Worm (Caenorhabditis elegans) whole organism, late embryonic: ENCODE data around the gene tam-1.
A peak's percentile ranks its signal among the peaks of the same experiment; 100 is the strongest.

Source experiments
- C08G9.2 ChIP-seq: sonication (generic microtip); optimal IDR thresholded peaks from 2 replicates; lab custom pipeline; 2016; ENCODE audit warnings: mild to moderate bottlenecking, missing genetic modification characterization, moderate library complexity, missing compliant biosample characterization
- F13H6.1 ChIP-seq: sonication (generic microtip); optimal IDR thresholded peaks from 2 replicates; lab custom pipeline; 2016; ENCODE audit warnings: missing genetic modification characterization, missing compliant biosample characterization
- K02D7.2 ChIP-seq: sonication (generic microtip); optimal IDR thresholded peaks from 2 replicates; lab custom pipeline; 2017; ENCODE audit warnings: mild to moderate bottlenecking, missing genetic modification characterization, missing compliant biosample characterization
- K09A11.1 ChIP-seq: sonication (generic microtip); optimal IDR thresholded peaks from 2 replicates; lab custom pipeline; 2017; ENCODE audit warnings: antibody characterized with exemption, mild to moderate bottlenecking, missing genetic modification characterization, missing compliant biosample characterization; ENCODE audit not compliant: insufficient read depth
- Y22D7AL.16 ChIP-seq: sonication (generic microtip); optimal IDR thresholded peaks from 2 replicates; lab custom pipeline; 2016; ENCODE audit warnings: missing genetic modification characterization, missing compliant biosample characterization
- ceh-19 ChIP-seq: fragments of 200-800 bp; sonication (Bioruptor generic); optimal IDR thresholded peaks from 2 replicates; lab custom pipeline; 2018; ENCODE audit warnings: mild to moderate bottlenecking, missing genetic modification characterization, missing compliant biosample characterization
- ceh-22 ChIP-seq: sonication (generic microtip); optimal IDR thresholded peaks from 2 replicates; lab custom pipeline; 2017; ENCODE audit warnings: missing biosample characterization, missing genetic modification characterization
- ceh-24 ChIP-seq: sonication (generic microtip); optimal IDR thresholded peaks from 2 replicates; lab custom pipeline; 2016; ENCODE audit warnings: mild to moderate bottlenecking, missing genetic modification characterization, missing compliant biosample characterization
- ceh-30 ChIP-seq: fragments of 150-350 bp; optimal IDR thresholded peaks from 2 replicates; lab custom pipeline; 2014; ENCODE audit warnings: missing biosample characterization, missing genetic modification characterization
- ceh-31 ChIP-seq: sonication (generic microtip); optimal IDR thresholded peaks from 2 replicates; lab custom pipeline; 2016; ENCODE audit warnings: missing genetic modification characterization, missing compliant biosample characterization
- ceh-34 ChIP-seq: sonication (generic microtip); optimal IDR thresholded peaks from 2 replicates; lab custom pipeline; 2016; ENCODE audit warnings: mild to moderate bottlenecking, missing genetic modification characterization, missing compliant biosample characterization
- ceh-45 ChIP-seq: fragments of 200-800 bp; sonication (Bioruptor generic); IDR thresholded peaks from 2 replicates; pipeline ENCODE4 v1.3.6; 2022; ENCODE audit warnings: missing genetic modification reagents, missing genetic modification characterization, missing compliant biosample characterization
- ceh-48 ChIP-seq: sonication (generic microtip); optimal IDR thresholded peaks from 2 replicates; lab custom pipeline; 2016; ENCODE audit warnings: missing genetic modification characterization, inconsistent platforms, missing compliant biosample characterization
- ceh-9 ChIP-seq: sonication (generic microtip); optimal IDR thresholded peaks from 2 replicates; lab custom pipeline; 2016; ENCODE audit warnings: mild to moderate bottlenecking, missing genetic modification characterization, inconsistent platforms, missing compliant biosample characterization
- che-1 ChIP-seq: sonication (generic microtip); optimal IDR thresholded peaks from 2 replicates; lab custom pipeline; 2016; ENCODE audit warnings: mild to moderate bottlenecking, missing genetic modification characterization, missing compliant biosample characterization
- dve-1 ChIP-seq: sonication (generic microtip); optimal IDR thresholded peaks from 2 replicates; lab custom pipeline; 2017; ENCODE audit warnings: antibody characterized with exemption, mild to moderate bottlenecking, missing genetic modification characterization, missing compliant biosample characterization
- elt-2 ChIP-seq: sonication (generic microtip); optimal IDR thresholded peaks from 2 replicates; lab custom pipeline; 2016; ENCODE audit warnings: missing genetic modification reagents, missing genetic modification characterization, missing compliant biosample characterization
- elt-4 ChIP-seq: sonication (generic microtip); optimal IDR thresholded peaks from 2 replicates; lab custom pipeline; 2016; ENCODE audit warnings: missing genetic modification characterization, missing compliant biosample characterization
- ets-4 ChIP-seq: sonication (generic microtip); optimal IDR thresholded peaks from 2 replicates; lab custom pipeline; 2016; ENCODE audit warnings: missing genetic modification characterization, missing compliant biosample characterization
- eyg-1 ChIP-seq: sonication (generic microtip); optimal IDR thresholded peaks from 2 replicates; lab custom pipeline; 2016; ENCODE audit warnings: missing genotype, missing genetic modification characterization, missing compliant biosample characterization
- fkh-6 ChIP-seq: sonication (generic microtip); optimal IDR thresholded peaks from 2 replicates; lab custom pipeline; 2016; ENCODE audit warnings: missing genetic modification characterization, missing compliant biosample characterization
- gmeb-2 ChIP-seq: sonication (generic microtip); optimal IDR thresholded peaks from 2 replicates; lab custom pipeline; 2016; ENCODE audit warnings: missing genetic modification characterization, inconsistent platforms, missing compliant biosample characterization
- hlh-13 ChIP-seq: fragments of 200-800 bp; sonication (Bioruptor generic); optimal IDR thresholded peaks from 2 replicates; lab custom pipeline; 2018; ENCODE audit warnings: mild to moderate bottlenecking, missing genetic modification characterization, missing compliant biosample characterization
- hlh-15 ChIP-seq: sonication (generic microtip); optimal IDR thresholded peaks from 2 replicates; lab custom pipeline; 2016; ENCODE audit warnings: missing genetic modification characterization, missing compliant biosample characterization
- hlh-30 ChIP-seq: sonication (generic microtip); optimal IDR thresholded peaks from 2 replicates; lab custom pipeline; 2017; ENCODE audit warnings: antibody characterized with exemption, missing genetic modification characterization, missing compliant biosample characterization; ENCODE audit not compliant: insufficient read depth
- hlh-8 ChIP-seq: sonication (generic microtip); optimal IDR thresholded peaks from 2 replicates; lab custom pipeline; 2016; ENCODE audit warnings: missing genotype, missing genetic modification characterization, missing compliant biosample characterization
- lin-11 ChIP-seq: fragments of 200-800 bp; sonication (Bioruptor generic); optimal IDR thresholded peaks from 2 replicates; lab custom pipeline; 2018; ENCODE audit warnings: mild to moderate bottlenecking, missing genetic modification characterization, missing compliant biosample characterization
- nfya-1 ChIP-seq: sonication (generic microtip); optimal IDR thresholded peaks from 2 replicates; lab custom pipeline; 2017; ENCODE audit warnings: missing genetic modification characterization, mild to moderate bottlenecking, missing compliant biosample characterization, antibody characterized with exemption, moderate library complexity
- nhr-232 ChIP-seq: sonication (generic microtip); optimal IDR thresholded peaks from 2 replicates; lab custom pipeline; 2016; ENCODE audit warnings: missing genetic modification characterization, missing compliant biosample characterization
- npax-4 ChIP-seq: sonication (generic microtip); optimal IDR thresholded peaks from 2 replicates; lab custom pipeline; 2016; ENCODE audit warnings: missing genetic modification characterization, missing compliant biosample characterization
- odd-2 ChIP-seq: sonication (generic microtip); optimal IDR thresholded peaks from 2 replicates; lab custom pipeline; 2017; ENCODE audit warnings: antibody characterized with exemption, mild to moderate bottlenecking, missing genetic modification characterization, missing compliant biosample characterization
- pha-2 ChIP-seq: sonication (generic microtip); optimal IDR thresholded peaks from 2 replicates; lab custom pipeline; 2017; ENCODE audit warnings: mild to moderate bottlenecking, missing genetic modification characterization, missing compliant biosample characterization
- pqm-1 ChIP-seq: sonication (generic microtip); optimal IDR thresholded peaks from 2 replicates; lab custom pipeline; 2016; ENCODE audit warnings: missing genetic modification characterization, missing compliant biosample characterization
- pros-1 ChIP-seq: fragments of 150-350 bp; optimal IDR thresholded peaks from 2 replicates; lab custom pipeline; 2014; ENCODE audit warnings: missing biosample characterization, missing genetic modification reagents, missing genetic modification characterization
- ref-2 ChIP-seq: sonication (generic microtip); optimal IDR thresholded peaks from 2 replicates; lab custom pipeline; 2016; ENCODE audit warnings: missing genetic modification characterization, missing compliant biosample characterization
- rnt-1 ChIP-seq: sonication (generic microtip); optimal IDR thresholded peaks from 2 replicates; lab custom pipeline; 2016; ENCODE audit warnings: missing genetic modification characterization, missing compliant biosample characterization
- sdc-2 ChIP-seq: sonication (generic microtip); optimal IDR thresholded peaks from 2 replicates; lab custom pipeline; 2016; ENCODE audit warnings: missing genotype, missing genetic modification characterization, missing compliant biosample characterization
- sox-4 ChIP-seq: sonication (generic microtip); optimal IDR thresholded peaks from 2 replicates; lab custom pipeline; 2017; ENCODE audit warnings: mild to moderate bottlenecking, missing genetic modification characterization, inconsistent platforms, missing compliant biosample characterization
- syd-9 ChIP-seq: sonication (generic microtip); optimal IDR thresholded peaks from 2 replicates; lab custom pipeline; 2016; ENCODE audit warnings: mild to moderate bottlenecking, missing genetic modification characterization, moderate library complexity, missing compliant biosample characterization
- tbx-2 ChIP-seq: sonication (generic microtip); optimal IDR thresholded peaks from 2 replicates; lab custom pipeline; 2016; ENCODE audit warnings: missing genetic modification characterization, missing compliant biosample characterization
- tbx-7 ChIP-seq: sonication (generic microtip); optimal IDR thresholded peaks from 2 replicates; lab custom pipeline; 2016; ENCODE audit warnings: missing genotype, missing genetic modification characterization, missing compliant biosample characterization
- unc-3 ChIP-seq, 2 experiments: fragments of 200-800 bp in 1 of 2; sonication (Bioruptor generic) in 1 of 2; sonication (generic microtip) in 1 of 2; conservative IDR thresholded peaks in 1 of 2; optimal IDR thresholded peaks in 1 of 2; 2 replicates each; pipeline versions ENCODE4 v1.3.6 to Lab custom; 2016 to 2022; ENCODE audit warnings: missing compliant biosample characterization in 2 of 2, missing genetic modification characterization in 2 of 2, missing genetic modification reagents in 1 of 2
- unc-42 ChIP-seq: sonication (generic microtip); optimal IDR thresholded peaks from 2 replicates; lab custom pipeline; 2016; ENCODE audit warnings: missing genotype, missing genetic modification characterization, missing compliant biosample characterization
- unc-86 ChIP-seq: sonication (generic microtip); optimal IDR thresholded peaks from 2 replicates; lab custom pipeline; 2016; ENCODE audit warnings: missing genetic modification characterization, missing compliant biosample characterization
- ztf-16 ChIP-seq: sonication (generic microtip); optimal IDR thresholded peaks from 2 replicates; lab custom pipeline; 2017; ENCODE audit warnings: missing genetic modification characterization, missing compliant biosample characterization

The tam-1 gene

ce11 chrV:4965790-4966189 lies 2.9 kb upstream of the tam-1 start:
- TF ChIP-seq unc-3 (GFP tag; conservative IDR thresholded peaks at IDR 0.05; lab: Robert Waterston, UW) (no peak), unc-3 (tag; optimal IDR thresholded peaks at IDR 0.05; lab: Kevin White, UChicago) (no peak), ceh-24 (tag; lab: Kevin White, UChicago) (no peak), tbx-7 (tag; lab: Kevin White, UChicago) (no peak), ceh-19 (GFP tag; lab: Kevin White, UChicago) (no peak), ceh-34 (no peak), dve-1 (tag; lab: Kevin White, UChicago) (no peak), unc-86 (no peak), C08G9.2 (no peak), pqm-1 (tag; lab: Kevin White, UChicago) (no peak), ceh-31 (tag; lab: Kevin White, UChicago) (no peak), nfya-1 (tag; lab: Kevin White, UChicago) (no peak), che-1 (tag; lab: Kevin White, UChicago) (no peak), Y22D7AL.16 (no peak), F13H6.1 (tag; lab: Kevin White, UChicago) (no peak)

ce11 chrV:4964671-4965420 lies 1.9 kb upstream of the tam-1 start:
- TF ChIP-seq syd-9 (tag; lab: Kevin White, UChicago) (no peak), pqm-1 (tag; lab: Kevin White, UChicago) (no peak), elt-2 (tag; lab: Kevin White, UChicago) (peak; percentile 79)
- TF ChIP-seq, all 69 proteins: peak for 1

- TF ChIP-seq Y22D7AL.16, result no peak
- TF ChIP-seq ztf-16 (tag; lab: Kevin White, UChicago), result no peak
- no peak for TF ChIP-seq tbx-7 (tag; lab: Kevin White, UChicago)
- TF ChIP-seq K09A11.1, result no peak
- TF ChIP-seq tbx-2, result peak; percentile 45
- TF ChIP-seq hlh-15 (tag; lab: Kevin White, UChicago), result no peak
- peak; percentile 13 for TF ChIP-seq pha-2 (tag; lab: Kevin White, UChicago)
- TF ChIP-seq pros-1 (tag; lab: Kevin White, UChicago), result no peak
- TF ChIP-seq ceh-9 (tag; lab: Kevin White, UChicago), result no peak
- TF ChIP-seq eyg-1 (tag; lab: Kevin White, UChicago), result no peak
- peak; percentile 16 for TF ChIP-seq fkh-6 (tag; lab: Kevin White, UChicago)
- TF ChIP-seq ceh-45, result no peak
- no peak for TF ChIP-seq ceh-22 (tag; lab: Kevin White, UChicago)
- TF ChIP-seq sox-4 (tag; lab: Kevin White, UChicago), result no peak
- no peak for TF ChIP-seq hlh-13 (GFP tag; lab: Kevin White, UChicago)
- no peak for TF ChIP-seq nhr-232
- no peak for TF ChIP-seq K02D7.2 (tag; lab: Kevin White, UChicago)
- no peak for TF ChIP-seq npax-4 (tag; lab: Kevin White, UChicago)
- no peak for TF ChIP-seq unc-86
- TF ChIP-seq pqm-1 (tag; lab: Kevin White, UChicago), result no peak
- no peak for TF ChIP-seq odd-2 (tag; lab: Kevin White, UChicago)
- no peak for TF ChIP-seq dve-1 (tag; lab: Kevin White, UChicago)
- TF ChIP-seq elt-4 (tag; lab: Kevin White, UChicago), result no peak
- no peak for TF ChIP-seq unc-3 (GFP tag; conservative IDR thresholded peaks at IDR 0.05; lab: Robert Waterston, UW)
- TF ChIP-seq unc-3 (tag; optimal IDR thresholded peaks at IDR 0.05; lab: Kevin White, UChicago), result peak; percentile 20
- TF ChIP-seq hlh-30, result peak; percentile 7
- peak; percentile 71 for TF ChIP-seq ceh-34
- peak; percentile 51 for TF ChIP-seq ceh-48 (tag; lab: Kevin White, UChicago)
- TF ChIP-seq rnt-1 (tag; lab: Kevin White, UChicago), result peak; percentile 34
- no peak for TF ChIP-seq C08G9.2
- TF ChIP-seq syd-9 (tag; lab: Kevin White, UChicago), result no peak
- no peak for TF ChIP-seq lin-11 (tag; lab: Kevin White, UChicago)
- TF ChIP-seq unc-42 (tag; lab: Kevin White, UChicago), result peak; percentile 70
- no peak for TF ChIP-seq hlh-8
- no peak for TF ChIP-seq sdc-2
- peak; percentile 64 for TF ChIP-seq ref-2
- no peak for TF ChIP-seq ceh-30
- no peak for TF ChIP-seq gmeb-2 (tag; lab: Kevin White, UChicago)
- no peak for TF ChIP-seq ets-4
These were observed 1.2 kb upstream of the tam-1 start for ce11 chrV:4964020-4964635.
